Worm (Caenorhabditis elegans) whole organism, early embryonic: Measurements from ENCODE around the gene F47B8.14.

ENCODE experiments used
- B0310.2 ChIP-seq: sonication (generic microtip); optimal IDR thresholded peaks from 2 replicates; lab custom pipeline; 2016; ENCODE audit warnings: mild to moderate bottlenecking, missing genetic modification characterization, missing compliant biosample characterization
- F13C5.2 ChIP-seq: sonication (generic microtip); optimal IDR thresholded peaks from 2 replicates; lab custom pipeline; 2017; ENCODE audit warnings: mild to moderate bottlenecking, missing genetic modification characterization, inconsistent platforms, missing compliant biosample characterization
- aly-1 ChIP-seq: sonication (generic microtip); optimal IDR thresholded peaks from 2 replicates; lab custom pipeline; 2016; ENCODE audit warnings: missing genetic modification characterization, missing compliant biosample characterization
- ama-1 ChIP-seq: fragments of 150-350 bp; optimal IDR thresholded peaks from 2 replicates; lab custom pipeline; 2014
- ceh-13 ChIP-seq: fragments of 200-800 bp; sonication (Bioruptor generic); optimal IDR thresholded peaks from 2 replicates; lab custom pipeline; 2018; ENCODE audit warnings: mild to moderate bottlenecking, missing genetic modification characterization, missing compliant biosample characterization
- ceh-36 ChIP-seq: sonication (generic microtip); optimal IDR thresholded peaks from 2 replicates; lab custom pipeline; 2016; ENCODE audit warnings: missing genetic modification characterization, inconsistent platforms, missing compliant biosample characterization
- ets-7 ChIP-seq: sonication (generic microtip); optimal IDR thresholded peaks from 2 replicates; lab custom pipeline; 2016; ENCODE audit warnings: missing genotype, missing genetic modification characterization, missing compliant biosample characterization
- flt-1 ChIP-seq: fragments of 200-800 bp; sonication (Bioruptor generic); IDR thresholded peaks from 2 replicates; pipeline ENCODE4 v1.3.6; 2022; ENCODE audit warnings: missing genetic modification characterization, missing compliant biosample characterization
- hmbx-1 ChIP-seq: sonication (generic microtip); optimal IDR thresholded peaks from 2 replicates; lab custom pipeline; 2016; ENCODE audit warnings: mild to moderate bottlenecking, missing genetic modification characterization, missing compliant biosample characterization
- hmg-4 ChIP-seq: fragments of 200-800 bp; sonication (Bioruptor generic); optimal IDR thresholded peaks from 2 replicates; lab custom pipeline; 2018; ENCODE audit warnings: mild to moderate bottlenecking, missing genetic modification characterization, missing compliant biosample characterization
- hnd-1 ChIP-seq: sonication (generic microtip); optimal IDR thresholded peaks from 2 replicates; lab custom pipeline; 2016; ENCODE audit warnings: missing genetic modification characterization, missing compliant biosample characterization
- pes-1 ChIP-seq: fragments of 200-800 bp; sonication (Bioruptor generic); IDR thresholded peaks from 2 replicates; pipeline ENCODE4 v1.3.6; 2022; ENCODE audit warnings: missing genetic modification reagents, missing genetic modification characterization, missing compliant biosample characterization
- scrt-1 ChIP-seq: fragments of 200-800 bp; sonication (Bioruptor generic); IDR thresholded peaks from 2 replicates; pipeline ENCODE4 v1.3.6; 2022; ENCODE audit warnings: missing genetic modification characterization, missing compliant biosample characterization
- sea-1 ChIP-seq: fragments of 200-800 bp; sonication (Bioruptor generic); conservative IDR thresholded peaks from 2 replicates; pipeline ENCODE4 v1.3.6; 2022; ENCODE audit warnings: missing genetic modification characterization, missing compliant biosample characterization
- tbx-11 ChIP-seq: fragments of 200-800 bp; sonication (Bioruptor generic); IDR thresholded peaks from 2 replicates; pipeline ENCODE4 v1.3.6; 2022; ENCODE audit warnings: missing genetic modification characterization, missing compliant biosample characterization
- tbx-37 ChIP-seq: fragments of 200-800 bp; sonication (Bioruptor generic); conservative IDR thresholded peaks from 2 replicates; pipeline ENCODE4 v1.3.6; 2022; ENCODE audit warnings: missing genetic modification reagents, missing genetic modification characterization, missing compliant biosample characterization
- tra-4 ChIP-seq: sonication (generic microtip); optimal IDR thresholded peaks from 2 replicates; lab custom pipeline; 2017; ENCODE audit warnings: missing genetic modification characterization, missing compliant biosample characterization

The F47B8.14 gene

DNA sequence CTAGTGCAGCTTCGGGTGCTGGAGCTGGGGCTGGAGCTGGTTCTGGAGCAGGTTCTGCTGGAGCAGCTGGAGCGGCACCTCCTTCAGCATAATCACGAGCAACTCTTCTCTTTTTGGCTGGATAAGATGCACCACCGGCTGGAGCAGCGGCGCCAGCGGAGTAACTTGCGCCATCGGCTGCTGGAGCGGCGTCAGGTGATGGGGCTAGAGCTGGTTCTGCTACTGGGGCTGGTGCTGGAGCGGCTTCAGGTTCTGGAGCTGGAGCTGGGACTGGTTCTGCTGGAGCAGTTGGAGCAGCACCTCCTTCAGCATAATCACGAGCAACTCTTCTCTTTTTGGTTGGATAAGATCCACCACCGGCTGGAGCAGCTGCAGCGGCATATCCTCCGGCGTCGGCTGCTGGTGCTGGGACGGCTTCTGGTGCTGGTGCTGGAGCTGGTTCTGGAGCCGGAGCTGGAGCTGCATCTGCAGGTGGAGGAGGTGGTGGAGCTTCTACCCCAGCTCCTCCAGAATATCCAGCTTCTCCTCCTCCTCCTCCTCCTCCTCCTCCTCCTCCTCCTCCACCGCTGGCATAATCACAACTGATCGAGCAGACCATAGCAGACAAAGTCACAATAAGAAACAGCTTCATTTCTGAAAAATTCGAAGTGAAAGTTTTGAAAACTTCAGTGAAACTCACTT, 1.1 kb upstream of the F47B8.14 start, which contains the start of gene F47B8.13:
Gene F47B8.13, minus strand, starts transcription at position 631 of the 681 bp plus-strand sequence.
- no peak for TF ChIP-seq hmg-4 (GFP tag; lab: Kevin White, UChicago)
- no peak for TF ChIP-seq scrt-1 (GFP tag; lab: Robert Waterston, UW)
- no peak for TF ChIP-seq tbx-11 (GFP tag; lab: Robert Waterston, UW)
- no peak for TF ChIP-seq tra-4 (tag; lab: Kevin White, UChicago)
- TF ChIP-seq aly-1 (tag; lab: Kevin White, UChicago), result peak; percentile 55
- no peak for TF ChIP-seq sea-1 (GFP tag; lab: Robert Waterston, UW)

DNA sequence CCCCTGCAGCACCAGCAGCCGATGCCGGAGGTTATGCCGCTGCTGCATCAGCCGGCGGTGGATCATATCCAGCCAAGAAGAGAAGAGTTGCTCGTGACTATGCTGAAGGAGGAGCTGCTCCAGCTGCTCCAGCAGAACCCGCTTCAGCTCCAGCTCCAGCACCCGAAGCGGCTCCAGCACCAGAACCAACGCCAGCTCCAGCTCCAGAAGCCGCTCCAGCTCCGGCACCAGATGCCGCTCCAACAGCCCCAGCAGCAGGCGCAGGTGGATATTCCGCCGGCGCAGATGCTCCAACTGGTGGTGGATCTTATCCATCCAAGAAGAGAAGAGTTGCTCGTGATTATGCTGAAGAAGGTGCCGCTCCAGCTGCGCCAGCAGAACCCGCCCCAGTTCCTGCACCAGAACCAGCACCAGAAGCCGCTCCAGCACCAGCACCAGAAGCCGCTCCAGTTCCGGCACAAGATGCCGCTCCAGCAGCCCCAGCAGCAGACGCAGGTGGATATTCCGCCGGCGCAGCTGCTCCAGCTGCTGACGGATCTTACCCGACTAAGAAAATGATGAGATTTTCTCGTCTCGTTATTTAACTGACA, 479 bp downstream of the F47B8.14 start:
- 0 out of 2 replicates have a peak, but pooled peaks have one; percentile 21 for TF ChIP-seq sea-1 (GFP tag; lab: Robert Waterston, UW)
- no peak for TF ChIP-seq pes-1 (GFP tag; lab: Robert Waterston, UW)
- TF ChIP-seq hnd-1 (tag; lab: Kevin White, UChicago), result no peak

DNA sequence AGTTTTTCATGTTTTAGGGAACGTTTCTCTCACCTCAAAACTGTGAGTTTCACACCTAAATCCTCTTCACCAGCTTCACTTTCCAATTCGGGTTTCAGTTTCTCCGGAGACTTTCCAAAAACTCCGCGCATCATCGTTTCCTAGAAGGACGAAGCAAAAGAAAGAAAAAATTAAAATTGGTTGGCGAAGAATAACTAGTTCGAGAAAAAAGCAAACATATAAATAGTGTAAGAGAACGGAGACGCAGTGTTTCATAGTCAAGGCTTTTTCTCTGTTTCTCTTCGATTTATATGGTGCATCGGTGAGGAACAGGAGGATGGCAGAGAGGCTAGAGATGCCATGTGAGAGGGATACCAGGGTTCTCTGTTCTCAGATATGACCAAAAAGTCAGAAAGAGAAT, 2.4 kb downstream of the F47B8.14 start, which contains the start of gene F47B8.3:
Gene F47B8.3, minus strand, starts transcription at position 261 of the 400 bp plus-strand sequence.
- TF ChIP-seq aly-1 (tag; lab: Kevin White, UChicago), result no peak

DNA sequence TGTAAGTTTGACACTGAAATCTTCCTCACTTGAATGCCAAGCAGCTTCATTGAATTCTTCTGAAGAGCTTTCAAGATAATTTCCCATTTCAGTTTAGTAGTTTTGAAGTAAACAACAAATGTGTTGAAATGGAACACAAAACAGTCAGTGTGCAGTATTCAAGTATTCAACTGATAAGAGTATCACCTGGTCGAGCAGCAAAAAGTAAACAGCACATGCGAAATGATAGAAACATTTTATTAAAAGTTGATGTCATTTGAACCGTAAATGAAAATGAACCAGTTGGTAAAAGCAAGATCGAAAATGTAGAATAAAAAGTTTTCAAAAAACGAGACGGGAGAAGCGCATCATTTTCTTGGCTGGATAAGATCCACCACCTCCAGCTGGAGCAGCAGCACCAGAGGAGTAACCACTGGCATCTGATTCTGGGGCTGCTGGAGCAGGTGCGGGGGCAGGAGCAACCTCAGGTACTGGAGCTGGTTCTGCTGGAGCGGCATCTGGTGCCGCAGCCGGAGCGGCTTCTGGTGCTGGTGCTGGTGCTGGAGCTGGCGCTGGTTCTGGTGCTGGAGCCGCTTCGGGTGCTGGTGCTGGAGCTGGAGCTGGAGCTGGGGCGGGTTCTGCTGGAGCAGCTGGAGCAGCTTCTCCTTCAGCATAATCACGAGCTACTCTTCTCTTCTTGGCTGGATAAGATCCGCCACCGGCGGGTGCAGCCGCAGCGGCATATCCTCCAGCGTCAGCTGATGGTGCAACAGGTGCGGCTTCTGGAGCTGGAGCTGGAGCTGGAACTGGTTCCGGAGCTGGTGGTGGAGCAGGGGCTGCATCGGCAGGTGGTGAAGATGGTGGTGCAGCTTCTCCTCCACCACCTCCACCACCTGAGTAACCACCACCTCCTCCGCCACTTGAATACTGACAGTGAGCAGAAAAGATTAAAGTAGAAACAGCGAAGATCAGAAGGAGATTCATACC, 4.4 kb downstream of the F47B8.14 start, which contains the start of the genes F47B8.4 and F47B8.18:
Gene F47B8.4, minus strand, starts transcription at position 172 of the 966 bp plus-strand sequence.
Gene F47B8.18, minus strand, starts transcription at position 963 of the 966 bp plus-strand sequence.
- TF ChIP-seq ama-1 (lab: Kevin White, UChicago), result no peak
- peak; percentile 26 for TF ChIP-seq aly-1 (tag; lab: Kevin White, UChicago)

DNA sequence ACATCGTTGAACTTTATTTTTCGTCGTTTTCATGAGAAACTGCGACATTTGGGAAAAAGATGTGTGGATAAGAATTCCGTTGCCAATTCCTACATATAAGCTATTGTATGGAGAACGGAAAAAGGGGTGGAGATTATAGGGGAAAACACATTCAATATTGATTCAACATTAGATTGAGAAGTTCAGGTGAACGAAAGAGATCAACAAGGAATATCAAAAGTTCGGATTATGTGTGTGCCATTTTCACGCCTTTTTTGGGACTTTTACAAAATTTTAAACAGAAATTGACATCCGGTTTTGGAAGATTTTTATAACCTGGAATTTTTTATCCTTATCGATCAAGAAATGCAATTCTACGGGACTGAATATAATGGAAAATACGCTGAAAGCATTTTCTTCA, 7.4 kb downstream of the F47B8.14 start, which contains the start of gene F47B8.5:
Gene F47B8.5, minus strand, starts transcription at position 101 of the 400 bp plus-strand sequence.
- TF ChIP-seq ceh-36 (tag; lab: Kevin White, UChicago) (no peak), ama-1 (lab: Kevin White, UChicago) (no peak), B0310.2 (tag; lab: Kevin White, UChicago) (no peak), flt-1 (GFP tag; lab: Robert Waterston, UW) (no peak), hnd-1 (tag; lab: Kevin White, UChicago) (no peak), sea-1 (GFP tag; lab: Robert Waterston, UW) (no peak), ceh-13 (GFP tag; lab: Kevin White, UChicago) (no peak), hmg-4 (GFP tag; lab: Kevin White, UChicago) (no peak), aly-1 (tag; lab: Kevin White, UChicago) (no peak), pes-1 (GFP tag; lab: Robert Waterston, UW) (no peak), ets-7 (tag; lab: Kevin White, UChicago) (no peak), tbx-37 (no peak), scrt-1 (GFP tag; lab: Robert Waterston, UW) (no peak), F13C5.2 (tag; lab: Kevin White, UChicago) (no peak), tra-4 (tag; lab: Kevin White, UChicago) (no peak), tbx-11 (GFP tag; lab: Robert Waterston, UW) (no peak), hmbx-1 (tag; lab: Kevin White, UChicago) (no peak)

DNA sequence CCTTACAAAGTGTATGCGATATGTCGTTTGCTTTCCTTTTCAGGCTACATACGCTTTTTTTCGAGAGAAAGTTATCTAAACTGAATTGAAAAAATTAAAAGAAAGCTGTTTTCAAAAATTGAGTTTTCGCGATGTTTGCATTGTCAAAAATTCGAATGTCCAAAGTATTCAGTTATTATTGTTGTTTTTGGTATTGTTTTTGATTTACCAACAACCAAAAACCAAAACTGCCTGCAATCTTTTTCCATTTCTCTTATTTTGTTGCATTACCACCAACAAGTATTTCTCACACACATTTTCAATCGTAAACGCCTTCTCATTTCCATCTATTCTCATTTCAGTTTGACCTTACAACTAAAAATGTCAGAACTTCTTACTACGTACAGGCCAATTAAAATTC, 8.5 kb downstream of the F47B8.14 start, which contains the start of gene pepm-1:
Gene pepm-1, plus strand, starts transcription at position 301 of the 400 bp plus-strand sequence.
- TF ChIP-seq F13C5.2 (tag; lab: Kevin White, UChicago), result no peak
- TF ChIP-seq tra-4 (tag; lab: Kevin White, UChicago), result no peak
- no peak for TF ChIP-seq ets-7 (tag; lab: Kevin White, UChicago)
- no peak for TF ChIP-seq scrt-1 (GFP tag; lab: Robert Waterston, UW)
- no peak for TF ChIP-seq tbx-11 (GFP tag; lab: Robert Waterston, UW)
- TF ChIP-seq sea-1 (GFP tag; lab: Robert Waterston, UW), result no peak
- no peak for TF ChIP-seq flt-1 (GFP tag; lab: Robert Waterston, UW)
- TF ChIP-seq hnd-1 (tag; lab: Kevin White, UChicago), result no peak
- no peak for TF ChIP-seq hmbx-1 (tag; lab: Kevin White, UChicago)
- no peak for TF ChIP-seq ceh-36 (tag; lab: Kevin White, UChicago)
- no peak for TF ChIP-seq hmg-4 (GFP tag; lab: Kevin White, UChicago)
- no peak for TF ChIP-seq ceh-13 (GFP tag; lab: Kevin White, UChicago)

DNA sequence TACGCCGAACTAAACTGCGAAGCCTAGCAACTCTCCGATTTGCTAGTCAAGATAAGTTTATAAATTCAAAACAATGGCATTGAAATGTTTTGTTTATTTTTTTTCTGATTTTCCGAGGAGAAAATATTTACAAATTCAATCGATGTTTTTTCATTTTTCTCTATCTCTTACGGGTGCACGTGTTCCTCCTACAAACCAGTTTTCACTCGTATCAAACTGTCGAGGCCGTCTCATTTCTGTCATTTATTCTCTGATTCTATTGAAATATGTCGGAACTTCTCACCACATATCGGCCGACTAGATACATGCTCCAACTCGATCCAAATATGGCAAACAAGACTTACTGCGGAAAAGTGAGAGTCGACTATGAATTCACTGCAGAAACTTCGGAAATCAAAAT, 11.1 kb downstream of the F47B8.14 start, which contains the start of gene F47B8.8:
Gene F47B8.8, plus strand, starts transcription at position 257 of the 400 bp plus-strand sequence.
- no peak for TF ChIP-seq hmg-4 (GFP tag; lab: Kevin White, UChicago)
- no peak for TF ChIP-seq hnd-1 (tag; lab: Kevin White, UChicago)
- no peak for TF ChIP-seq tbx-11 (GFP tag; lab: Robert Waterston, UW)
- no peak for TF ChIP-seq aly-1 (tag; lab: Kevin White, UChicago)
- TF ChIP-seq sea-1 (GFP tag; lab: Robert Waterston, UW), result no peak
- no peak for TF ChIP-seq flt-1 (GFP tag; lab: Robert Waterston, UW)
- TF ChIP-seq pes-1 (GFP tag; lab: Robert Waterston, UW), result no peak
